Worm (Caenorhabditis elegans): ENCODE results near the gene F42F12.14.
"Not testable (repeated sequence)": the region's sequence is repeated elsewhere in the genome, so short reads cannot be mapped to it uniquely, and the experiment has no call there.

- not testable (repeated sequence) for TF ChIP-seq ama-1 (optimal IDR thresholded peaks at IDR 0.05); unc-62 (GFP tag; optimal IDR thresholded peaks at IDR 0.05 in 1 of 2); unc-62 (tag; optimal IDR thresholded peaks at IDR 0.05)
Measured at ce11 chrX:12302755-12303154, 45.7 kb upstream of the F42F12.14 start, which contains the start of gene dot-1.3.
